Worm (Caenorhabditis elegans) whole organism, L3 larva: ENCODE data around the gene nstp-9.

ENCODE experiments used
- aly-2 ChIP-seq: fragments of 150-350 bp; optimal IDR thresholded peaks from 2 replicates; lab custom pipeline; 2014; ENCODE audit warnings: missing biosample characterization, missing genetic modification characterization
- ceh-28 ChIP-seq: fragments of 150-350 bp; optimal IDR thresholded peaks from 2 replicates; lab custom pipeline; 2014; ENCODE audit warnings: missing biosample characterization, missing genetic modification reagents, missing genetic modification characterization
- ceh-9 ChIP-seq: sonication (generic microtip); optimal IDR thresholded peaks from 2 replicates; lab custom pipeline; 2018; ENCODE audit warnings: missing biosample characterization, missing genetic modification characterization
- daf-12 ChIP-seq: fragments of 150-350 bp; optimal IDR thresholded peaks from 2 replicates; lab custom pipeline; 2014; ENCODE audit warnings: missing biosample characterization, missing genetic modification reagents, missing genetic modification characterization
- egl-5 ChIP-seq: fragments of 150-350 bp; optimal IDR thresholded peaks from 2 replicates; lab custom pipeline; 2017; ENCODE audit warnings: missing biosample characterization, missing genetic modification reagents, missing genetic modification characterization, inconsistent platforms
- elt-1 ChIP-seq: fragments of 150-350 bp; optimal IDR thresholded peaks from 2 replicates; lab custom pipeline; 2014; ENCODE audit warnings: missing biosample characterization, missing genetic modification characterization
- elt-2 ChIP-seq: sonication (generic microtip); optimal IDR thresholded peaks from 2 replicates; lab custom pipeline; 2016; ENCODE audit warnings: missing genetic modification reagents, mild to moderate bottlenecking, missing genetic modification characterization, missing compliant biosample characterization
- eor-1 ChIP-seq, 2 experiments: fragments of 150-350 bp; optimal IDR thresholded peaks; 2 replicates each; lab custom pipeline; 2014 to 2018; ENCODE audit warnings: missing biosample characterization in 2 of 2, missing genetic modification characterization in 2 of 2
- fkh-10 ChIP-seq: sonication (generic microtip); optimal IDR thresholded peaks from 2 replicates; lab custom pipeline; 2017; ENCODE audit warnings: missing biosample characterization, missing genetic modification reagents, missing genetic modification characterization
- fkh-2 ChIP-seq: fragments of 150-350 bp; optimal IDR thresholded peaks from 2 replicates; lab custom pipeline; 2014; ENCODE audit warnings: missing biosample characterization, missing genetic modification reagents, missing genetic modification characterization
- hmg-11 ChIP-seq: sonication (generic microtip); optimal IDR thresholded peaks from 2 replicates; lab custom pipeline; 2016; ENCODE audit warnings: missing genetic modification characterization, missing compliant biosample characterization
- jun-1 ChIP-seq: fragments of 150-350 bp; optimal IDR thresholded peaks from 2 replicates; lab custom pipeline; 2014; ENCODE audit warnings: missing biosample characterization, missing genetic modification reagents, missing genetic modification characterization
- lin-15B ChIP-seq: fragments of 150-350 bp; optimal IDR thresholded peaks from 2 replicates; lab custom pipeline; 2014; ENCODE audit warnings: missing biosample characterization, missing genetic modification characterization
- lin-39 ChIP-seq: fragments of 150-350 bp; optimal IDR thresholded peaks from 2 replicates; lab custom pipeline; 2018; ENCODE audit warnings: missing biosample characterization, missing genetic modification reagents, missing genetic modification characterization
- lsy-12 ChIP-seq: sonication (generic microtip); optimal IDR thresholded peaks from 2 replicates; lab custom pipeline; 2016; ENCODE audit warnings: mild to moderate bottlenecking, missing genetic modification characterization, missing compliant biosample characterization
- mdl-1 ChIP-seq: fragments of 150-350 bp; optimal IDR thresholded peaks from 2 replicates; lab custom pipeline; 2014; ENCODE audit warnings: missing biosample characterization, missing genetic modification characterization
- mml-1 ChIP-seq: fragments of 150-350 bp; sonication (generic microtip); optimal IDR thresholded peaks from 3 replicates; lab custom pipeline; 2014; ENCODE audit warnings: missing biosample characterization, missing genetic modification characterization
- nfya-1 ChIP-seq: sonication (generic microtip); optimal IDR thresholded peaks from 2 replicates; lab custom pipeline; 2017; ENCODE audit warnings: missing genetic modification characterization, mild to moderate bottlenecking, missing compliant biosample characterization, antibody characterized with exemption, moderate library complexity; ENCODE audit not compliant: insufficient read depth
- nhr-11 ChIP-seq: fragments of 150-350 bp; optimal IDR thresholded peaks from 2 replicates; lab custom pipeline; 2014; ENCODE audit warnings: missing biosample characterization, missing genetic modification characterization
- nhr-23 ChIP-seq: fragments of 150-350 bp; optimal IDR thresholded peaks from 2 replicates; lab custom pipeline; 2014; ENCODE audit warnings: missing biosample characterization, missing genetic modification reagents, missing genetic modification characterization
- nhr-237 ChIP-seq: fragments of 150-350 bp; optimal IDR thresholded peaks from 2 replicates; lab custom pipeline; 2014; ENCODE audit warnings: missing biosample characterization, missing genetic modification characterization
- nhr-28 ChIP-seq: fragments of 150-350 bp; optimal IDR thresholded peaks from 2 replicates; lab custom pipeline; 2014; ENCODE audit warnings: missing biosample characterization, missing genetic modification characterization
- nhr-43 ChIP-seq: sonication (generic microtip); optimal IDR thresholded peaks from 2 replicates; lab custom pipeline; 2016; ENCODE audit warnings: mild to moderate bottlenecking, missing genetic modification characterization, missing compliant biosample characterization; ENCODE audit not compliant: poor library complexity, severe bottlenecking
- nhr-67 ChIP-seq: fragments of 150-350 bp; optimal IDR thresholded peaks from 2 replicates; lab custom pipeline; 2014; ENCODE audit warnings: missing biosample characterization, missing genetic modification characterization
- pha-4 ChIP-seq: fragments of 150-350 bp; optimal IDR thresholded peaks from 2 replicates; lab custom pipeline; 2014; ENCODE audit warnings: missing biosample characterization, missing genetic modification reagents, missing genetic modification characterization
- pqm-1 ChIP-seq: fragments of 150-350 bp; optimal IDR thresholded peaks from 2 replicates; lab custom pipeline; 2017; ENCODE audit warnings: missing biosample characterization, missing genetic modification characterization, inconsistent platforms
- snpc-4 ChIP-seq: fragments of 150-350 bp; optimal IDR thresholded peaks from 2 replicates; lab custom pipeline; 2014; ENCODE audit warnings: missing biosample characterization, missing genetic modification characterization
- tbx-2 ChIP-seq: sonication (generic microtip); optimal IDR thresholded peaks from 2 replicates; lab custom pipeline; 2016; ENCODE audit warnings: mild to moderate bottlenecking, missing genetic modification characterization, missing compliant biosample characterization
- unc-62 ChIP-seq: fragments of 150-350 bp; sonication (generic microtip); optimal IDR thresholded peaks from 4 replicates; lab custom pipeline; 2014; ENCODE audit warnings: missing biosample characterization, missing genetic modification reagents, missing genetic modification characterization

The nstp-9 gene

ce11 chrX:10907418-10907817 lies 12.1 kb downstream of the nstp-9 start:
- peak; percentile 63 for TF ChIP-seq egl-5 (tag; lab: Kevin White, UChicago)
- TF ChIP-seq nhr-11 (tag; lab: Kevin White, UChicago) = no peak

- peak; percentile 16 for TF ChIP-seq nhr-23 (tag; lab: Kevin White, UChicago)
- no peak for TF ChIP-seq nhr-11 (tag; lab: Kevin White, UChicago)
- TF ChIP-seq elt-2 (tag; lab: Kevin White, UChicago) = peak; percentile 27
These were observed 16.1 kb downstream of the nstp-9 start for ce11 chrX:10903416-10903815.

ce11 chrX:10902723-10903322 lies 16.7 kb downstream of the nstp-9 start, which contains the start of gene acbp-3:
TSS of gene acbp-3 (plus strand) at chrX:10903272.
- TF ChIP-seq tbx-2 (tag; lab: Kevin White, UChicago) = no peak
- peak; percentile 84 for TF ChIP-seq nhr-23 (tag; lab: Kevin White, UChicago)
- TF ChIP-seq, all 47 proteins: peak for 1

ce11 chrX:10901766-10902165 lies 17.7 kb downstream of the nstp-9 start:
- no peak for TF ChIP-seq nhr-237 (tag; lab: Kevin White, UChicago)
- TF ChIP-seq daf-12 (tag; lab: Kevin White, UChicago) = no peak
- TF ChIP-seq pha-4 (tag; lab: Kevin White, UChicago) = peak; percentile 16
- no peak for TF ChIP-seq nhr-11 (tag; lab: Kevin White, UChicago)
- no peak for TF ChIP-seq unc-62 (GFP tag; lab: Kevin White, UChicago)
- TF ChIP-seq nhr-23 (tag; lab: Kevin White, UChicago) = no peak
- peak; percentile 31 for TF ChIP-seq jun-1
- no peak for TF ChIP-seq egl-5 (tag; lab: Kevin White, UChicago)
- TF ChIP-seq aly-2 = no peak
- no peak for TF ChIP-seq nhr-67 (tag; lab: Kevin White, UChicago)
- TF ChIP-seq elt-2 (tag; lab: Kevin White, UChicago) = peak; percentile 90
- TF ChIP-seq nhr-43 (tag; lab: Kevin White, UChicago) = no peak
- TF ChIP-seq pqm-1 (tag; lab: Kevin White, UChicago) = peak; percentile 92
- no peak for TF ChIP-seq lin-15B (tag; lab: Kevin White, UChicago)
- TF ChIP-seq tbx-2 (tag; lab: Kevin White, UChicago) = no peak
- TF ChIP-seq, all 47 proteins: peak for 4

ce11 chrX:10900952-10901351 lies 18.6 kb downstream of the nstp-9 start:
- TF ChIP-seq fkh-10 (GFP tag; lab: Kevin White, UChicago) = peak; percentile 48
- TF ChIP-seq pqm-1 (tag; lab: Kevin White, UChicago) = no peak
- no peak for TF ChIP-seq tbx-2 (tag; lab: Kevin White, UChicago)
- TF ChIP-seq nfya-1 (tag; lab: Kevin White, UChicago) = peak; percentile 66
- TF ChIP-seq daf-12 (tag; lab: Kevin White, UChicago) = no peak
- TF ChIP-seq lin-15B (tag; lab: Kevin White, UChicago) = peak; percentile 33
- TF ChIP-seq nhr-11 (tag; lab: Kevin White, UChicago) = no peak
- peak; percentile 64 for TF ChIP-seq lin-39
- TF ChIP-seq ceh-9 = no peak
- peak; percentile 11 for TF ChIP-seq lsy-12 (tag; lab: Kevin White, UChicago)
- TF ChIP-seq mdl-1 = peak; percentile 39
- no peak for TF ChIP-seq mml-1
- TF ChIP-seq ceh-28 = peak; percentile 6
- TF ChIP-seq aly-2 = no peak
- TF ChIP-seq fkh-2 (tag; lab: Kevin White, UChicago) = peak; percentile 40
- peak; percentile 6 for TF ChIP-seq nhr-43 (tag; lab: Kevin White, UChicago)
- no peak for TF ChIP-seq nhr-28 (tag; lab: Kevin White, UChicago)
- TF ChIP-seq snpc-4 = peak; percentile 28
- TF ChIP-seq egl-5 (tag; lab: Kevin White, UChicago) = peak; percentile 81
- no peak for TF ChIP-seq eor-1 (tag; optimal IDR thresholded peaks at IDR 0.05; lab: Kevin White, UChicago)
- TF ChIP-seq elt-1 (tag; lab: Kevin White, UChicago) = no peak
- peak; percentile 11 for TF ChIP-seq hmg-11
- TF ChIP-seq nhr-237 (tag; lab: Kevin White, UChicago) = no peak
- TF ChIP-seq pha-4 (tag; lab: Kevin White, UChicago) = peak; percentile 23
